Worm (Caenorhabditis elegans) whole organism, L4/young adult: Measurements from ENCODE around the gene C18B2.5.

ENCODE experiments used
- W03F9.2 ChIP-seq: fragments of 150-350 bp; optimal IDR thresholded peaks from 2 replicates; lab custom pipeline; 2014; ENCODE audit warnings: missing biosample characterization, missing genetic modification characterization
- dao-5 ChIP-seq: sonication (generic microtip); optimal IDR thresholded peaks from 2 replicates; lab custom pipeline; 2016; ENCODE audit warnings: missing genotype, missing genetic modification characterization, moderate library complexity, missing compliant biosample characterization
- him-1 ChIP-seq: sonication (generic microtip); optimal IDR thresholded peaks from 2 replicates; lab custom pipeline; 2016; ENCODE audit warnings: missing genotype, missing genetic modification reagents, missing genetic modification characterization, missing compliant biosample characterization

DNA sequence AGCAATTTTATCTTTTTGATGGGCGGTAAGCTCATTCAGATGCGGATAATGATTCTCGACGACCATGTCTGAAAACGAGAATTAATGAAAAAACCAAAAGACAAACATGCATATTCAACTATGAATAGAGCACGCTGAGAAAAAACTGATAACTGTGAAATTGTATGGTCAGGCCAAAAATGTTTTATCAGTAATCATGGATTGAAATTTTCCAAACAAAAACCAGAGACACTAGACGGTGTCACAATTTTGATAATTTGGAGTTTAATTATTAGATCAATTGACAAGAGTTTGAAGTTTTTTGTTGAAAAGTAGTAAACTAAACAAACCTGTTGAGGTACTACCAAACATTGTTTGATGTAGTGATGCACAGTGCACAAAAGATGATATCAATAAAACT lies 10.5 kb downstream of the C18B2.5 start, which contains the start of gene cgr-1:
- no peak for TF ChIP-seq W03F9.2
- no peak for TF ChIP-seq him-1 (tag; lab: Kevin White, UChicago)
- no peak for TF ChIP-seq dao-5
